Fruit fly (Drosophila melanogaster): Measurements from ENCODE around the gene CG43120.

DNA sequence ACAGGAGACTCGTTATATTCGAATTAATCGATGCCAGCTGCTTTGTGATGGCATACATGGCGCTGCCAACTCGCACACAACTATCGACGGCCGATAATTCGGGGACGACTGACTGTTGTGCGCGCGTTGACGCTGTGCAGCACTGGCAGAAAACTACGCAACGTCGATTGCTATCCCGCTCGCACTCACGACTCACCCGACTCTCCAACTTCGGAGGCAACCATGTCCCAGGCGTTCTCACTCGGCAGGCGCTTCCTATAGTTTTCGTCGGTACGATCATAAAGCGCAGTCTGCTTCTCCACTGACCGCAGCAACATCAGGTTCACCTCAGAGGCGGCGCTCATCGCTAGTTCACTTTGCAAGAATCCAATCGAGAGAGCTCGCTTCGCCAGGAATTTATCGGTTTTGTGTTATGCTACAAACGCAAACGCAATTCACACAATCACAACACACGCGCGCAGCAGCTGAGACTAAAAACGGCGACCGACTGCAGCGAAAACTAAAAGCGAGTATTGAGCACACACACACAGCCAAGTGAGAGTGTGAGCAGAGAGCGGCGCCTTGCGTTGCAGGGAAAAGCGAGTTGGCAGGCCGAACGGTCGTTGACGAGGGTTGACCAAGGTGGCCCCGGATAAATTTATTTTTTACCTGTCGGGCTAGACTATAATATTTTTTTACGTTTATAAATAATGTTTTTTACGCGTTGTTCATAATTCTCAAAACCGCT, 27.9 kb downstream of the CG43120 start, which contains the start of gene stwl:
- TF ChIP-seq pan (optimal IDR thresholded peaks at IDR 0.05) (no peak), psq (optimal IDR thresholded peaks at IDR 0.05) (no peak), CG8478 (optimal IDR thresholded peaks at IDR 0.05) (no peak), Dll (optimal IDR thresholded peaks at IDR 0.05) (no peak), usp (GFP tag; optimal IDR thresholded peaks at IDR 0.05) (no peak)
